Worm (Caenorhabditis elegans) whole organism, L1 larva: Measurements from ENCODE around the gene F56D5.2.

Experiments
- aha-1 ChIP-seq: fragments of 150-350 bp; optimal IDR thresholded peaks from 2 replicates; lab custom pipeline; 2014; ENCODE audit warnings: missing biosample characterization, missing genetic modification characterization
- ama-1 ChIP-seq: fragments of 150-350 bp; optimal IDR thresholded peaks from 2 replicates; lab custom pipeline; 2014
- egl-27 ChIP-seq, 2 experiments: fragments of 150-350 bp in 1 of 2; sonication (generic microtip); optimal IDR thresholded peaks; 3 replicates each; lab custom pipeline; 2017 to 2018; ENCODE audit warnings: missing biosample characterization in 2 of 2, missing genetic modification characterization in 2 of 2, missing genetic modification reagents in 2 of 2
- elt-3 ChIP-seq, 6 experiments: fragments of 150-350 bp in 1 of 6; sonication (generic microtip); optimal IDR thresholded peaks; 2 replicates each; lab custom pipeline; 2017 to 2018; ENCODE audit warnings: missing biosample characterization in 6 of 6, missing genetic modification characterization in 6 of 6, inconsistent platforms in 1 of 6
- fkh-10 ChIP-seq: sonication (generic microtip); optimal IDR thresholded peaks from 2 replicates; lab custom pipeline; 2017; ENCODE audit warnings: missing biosample characterization, missing genetic modification reagents, missing genetic modification characterization
- mep-1 ChIP-seq: fragments of 150-350 bp; optimal IDR thresholded peaks from 2 replicates; lab custom pipeline; 2014; ENCODE audit warnings: missing biosample characterization, missing genetic modification characterization
- nhr-76 ChIP-seq: sonication (generic microtip); optimal IDR thresholded peaks from 2 replicates; lab custom pipeline; 2017; ENCODE audit warnings: missing biosample characterization, missing genetic modification characterization
- nhr-77 ChIP-seq: fragments of 150-350 bp; optimal IDR thresholded peaks from 2 replicates; lab custom pipeline; 2014; ENCODE audit warnings: missing biosample characterization, missing genetic modification characterization
- pqm-1 ChIP-seq: sonication (generic microtip); optimal IDR thresholded peaks from 3 replicates; lab custom pipeline; 2017; ENCODE audit warnings: missing biosample characterization, missing genetic modification characterization
- skn-1 ChIP-seq: fragments of 150-350 bp; optimal IDR thresholded peaks from 2 replicates; lab custom pipeline; 2014; ENCODE audit warnings: missing biosample characterization, missing genetic modification characterization
- tlp-1 ChIP-seq: fragments of 150-350 bp; optimal IDR thresholded peaks from 2 replicates; lab custom pipeline; 2014; ENCODE audit warnings: missing biosample characterization, missing genetic modification characterization
- unc-86 ChIP-seq: sonication (generic microtip); optimal IDR thresholded peaks from 2 replicates; lab custom pipeline; 2016; ENCODE audit warnings: missing genetic modification characterization, missing compliant biosample characterization
- zag-1 ChIP-seq: fragments of 150-350 bp; optimal IDR thresholded peaks from 2 replicates; lab custom pipeline; 2014; ENCODE audit warnings: missing biosample characterization, missing genetic modification characterization

DNA sequence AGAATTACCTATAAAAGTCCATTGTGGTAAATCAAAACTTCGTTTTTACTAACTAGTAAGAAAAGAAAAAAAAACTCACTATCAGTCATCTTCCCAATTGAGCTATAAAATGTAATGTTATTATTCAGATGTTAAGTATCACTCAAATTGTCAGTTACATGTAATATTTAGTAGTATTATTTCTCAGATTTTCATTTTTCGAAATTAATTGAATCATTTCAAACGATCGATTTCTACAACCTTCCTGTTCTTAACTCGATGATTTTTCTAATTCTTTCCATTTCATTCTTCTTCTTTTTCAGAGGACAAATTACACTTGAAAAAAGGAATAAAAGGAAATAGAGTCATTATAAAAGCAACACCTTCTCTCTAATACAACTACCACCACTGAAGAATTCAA is 29.5 kb upstream of the F56D5.2 start, which contains the start of gene F59B8.1:
- TF ChIP-seq skn-1 (no peak), egl-27 (tag; optimal IDR thresholded peaks at IDR 0.05; lab: Kevin White, UChicago) (no peak), mep-1 (tag; lab: Kevin White, UChicago) (no peak), ama-1 (no peak), zag-1 (tag; lab: Kevin White, UChicago) (no peak), unc-86 (tag; lab: Kevin White, UChicago) (no peak), fkh-10 (GFP tag; lab: Kevin White, UChicago) (no peak), nhr-77 (no peak), elt-3 (tag; optimal IDR thresholded peaks at IDR 0.05; lab: Kevin White, UChicago) (no peak), pqm-1 (tag; lab: Kevin White, UChicago) (no peak), nhr-76 (no peak), aha-1 (tag; lab: Kevin White, UChicago) (no peak), tlp-1 (tag; lab: Kevin White, UChicago) (no peak)
